Fruit fly (Drosophila melanogaster): Measurements from ENCODE around the gene mbf1.

Gene mbf1

DNA sequence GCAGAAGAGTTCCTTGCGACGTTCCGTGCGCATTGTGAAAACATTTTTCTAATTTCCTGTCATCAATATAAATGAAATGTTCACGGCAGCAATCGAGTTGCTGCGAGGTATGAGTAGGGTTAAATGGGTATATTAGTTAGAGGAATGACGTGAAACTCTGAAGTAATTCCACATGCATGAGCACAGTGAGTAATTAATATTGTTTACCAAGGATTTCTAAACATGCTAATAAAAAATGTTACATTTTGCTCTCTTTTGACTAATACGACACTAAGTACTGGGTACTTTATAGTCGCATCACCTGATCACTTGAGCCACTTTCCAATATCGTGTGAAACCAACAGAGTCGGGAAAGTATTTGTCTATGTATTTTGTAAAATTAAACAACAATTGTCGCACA lies 30.0 kb upstream of the mbf1 start (continued):
- TF ChIP-seq CG10462 (GFP tag; optimal IDR thresholded peaks at IDR 0.05): no peak
- no peak for TF ChIP-seq bab2 (GFP tag; optimal IDR thresholded peaks at IDR 0.05)
- peak in 1 of 2 experiments; percentile 43 for TF ChIP-seq Hr51 (GFP tag; optimal IDR thresholded peaks at IDR 0.05)
- TF ChIP-seq CG2678 (tag; optimal IDR thresholded peaks at IDR 0.05): peak; percentile 31
- TF ChIP-seq rib (GFP tag; IDR thresholded peaks at IDR 0.05): no peak
- TF ChIP-seq chinmo (GFP tag; IDR thresholded peaks at IDR 0.05; ENCODE audit: partially characterized antibody): no peak
- TF ChIP-seq CG12299 (tag; optimal IDR thresholded peaks at IDR 0.05): no peak
- TF ChIP-seq sob (GFP tag; IDR thresholded peaks at IDR 0.05): peak; percentile 63
- TF ChIP-seq prd (optimal IDR thresholded peaks at IDR 0.05): no peak
- peak; percentile 66; the same call in 2 of the 3 replicates for TF ChIP-seq prd (GFP tag; IDR thresholded peaks at IDR 0.05)
- TF ChIP-seq sens (GFP tag): peak; percentile 87
- TF ChIP-seq Hmx (GFP tag; optimal IDR thresholded peaks at IDR 0.05): no peak
- TF ChIP-seq Deaf1 (tag; optimal IDR thresholded peaks at IDR 0.05): no peak
- peak; percentile 57 for TF ChIP-seq lmd (GFP tag; IDR thresholded peaks at IDR 0.05)
- TF ChIP-seq jumu (GFP tag; optimal IDR thresholded peaks at IDR 0.05): peak; percentile 1
- peak; percentile 31 for TF ChIP-seq CG12942 (GFP tag; optimal IDR thresholded peaks at IDR 0.05)
- TF ChIP-seq CG16863 (GFP tag; optimal IDR thresholded peaks at IDR 0.05): peak; percentile 48
- TF ChIP-seq CG17328 (GFP tag; IDR thresholded peaks at IDR 0.05): peak; percentile 71; the same call in 1 of the 2 replicates
- TF ChIP-seq sima (GFP tag; optimal IDR thresholded peaks at IDR 0.05): no peak
- peak; percentile 13 for TF ChIP-seq pnt (GFP tag; optimal IDR thresholded peaks at IDR 0.05)
- no peak for TF ChIP-seq D (optimal IDR thresholded peaks at IDR 0.05)
- TF ChIP-seq D (GFP tag; optimal IDR thresholded peaks at IDR 0.05): peak; percentile 34
- peak; percentile 17 for TF ChIP-seq NfI (GFP tag; optimal IDR thresholded peaks at IDR 0.05)
- no peak for TF ChIP-seq zf30C (GFP tag; optimal IDR thresholded peaks at IDR 0.05)
- TF ChIP-seq CG5953 (GFP tag; IDR thresholded peaks at IDR 0.05): peak; percentile 13; the same call in 1 of the 2 replicates
- TF ChIP-seq CG1647 (GFP tag; optimal IDR thresholded peaks at IDR 0.05): peak; percentile 21
- no peak for TF ChIP-seq Lpt (GFP tag; optimal IDR thresholded peaks at IDR 0.05)
- peak; percentile 48 for TF ChIP-seq Hsf (GFP tag; optimal IDR thresholded peaks at IDR 0.05)
- TF ChIP-seq CG2129 (GFP tag; IDR thresholded peaks at IDR 0.05; ENCODE audit: partially characterized antibody): no peak
- peak; percentile 11 for TF ChIP-seq Camta (GFP tag; optimal IDR thresholded peaks at IDR 0.05)
- TF ChIP-seq Dll (GFP tag; IDR thresholded peaks at IDR 0.05; ENCODE audit: partially characterized antibody): no peak
- peak; percentile 30 for TF ChIP-seq chn (GFP tag; optimal IDR thresholded peaks at IDR 0.05)
- TF ChIP-seq dmrt99B (tag; optimal IDR thresholded peaks at IDR 0.05): peak; percentile 46
- no peak for TF ChIP-seq CG13624 (GFP tag; optimal IDR thresholded peaks at IDR 0.05)
- TF ChIP-seq Xbp1 (GFP tag; optimal IDR thresholded peaks at IDR 0.05): peak; percentile 60
- TF ChIP-seq CG7786 (GFP tag; optimal IDR thresholded peaks at IDR 0.05): peak; percentile 15
- TF ChIP-seq CG14014 (GFP tag; IDR thresholded peaks at IDR 0.05): peak; percentile 33; the same call in 1 of the 2 replicates
- peak; percentile 0 for TF ChIP-seq CG11398 (GFP tag; optimal IDR thresholded peaks at IDR 0.05)
- TF ChIP-seq ranshi (GFP tag; IDR thresholded peaks at IDR 0.05): peak; percentile 19; the same call in 1 of the 2 replicates
- peak; percentile 9 for TF ChIP-seq CG13424 (tag; optimal IDR thresholded peaks at IDR 0.05)
- TF ChIP-seq dmrt11E (tag; optimal IDR thresholded peaks at IDR 0.05): peak; percentile 59
- no peak for TF ChIP-seq trem (tag; optimal IDR thresholded peaks at IDR 0.05)
- TF ChIP-seq CG8089 (GFP tag; optimal IDR thresholded peaks at IDR 0.05): peak; percentile 3
- TF ChIP-seq CG15269 (tag; optimal IDR thresholded peaks at IDR 0.05): peak; percentile 24
- TF ChIP-seq CG12769 (tag; optimal IDR thresholded peaks at IDR 0.05): peak; percentile 47
- TF ChIP-seq dysf (GFP tag; IDR thresholded peaks at IDR 0.05): peak; percentile 37; the same call in 1 of the 3 replicates
- peak; percentile 16 for TF ChIP-seq CG8944 (GFP tag; optimal IDR thresholded peaks at IDR 0.05)
- no peak for TF ChIP-seq CG30020 (tag; optimal IDR thresholded peaks at IDR 0.05)
- TF ChIP-seq lilli (GFP tag; optimal IDR thresholded peaks at IDR 0.05): peak; percentile 47
- peak; percentile 27 for TF ChIP-seq CG10654 (GFP tag; optimal IDR thresholded peaks at IDR 0.05)
- TF ChIP-seq CG9437 (GFP tag; optimal IDR thresholded peaks at IDR 0.05): peak; percentile 7

Data from whole organism, embryonic.